Worm (Caenorhabditis elegans) whole organism, mixed stage, embryonic: Measurements from ENCODE around the gene F56D6.19.

Source experiments
- blmp-1 ChIP-seq: fragments of 150-350 bp; optimal IDR thresholded peaks from 2 replicates; lab custom pipeline; 2014; ENCODE audit warnings: missing biosample characterization, missing genetic modification characterization
- ham-2 ChIP-seq: fragments of 200-800 bp; sonication (Bioruptor generic); optimal IDR thresholded peaks from 2 replicates; lab custom pipeline; 2018; ENCODE audit warnings: mild to moderate bottlenecking, missing genetic modification characterization, missing compliant biosample characterization
- lsy-2 ChIP-seq: fragments of 150-350 bp; optimal IDR thresholded peaks from 2 replicates; lab custom pipeline; 2014; ENCODE audit warnings: missing biosample characterization, missing genetic modification characterization

ce11 chrIV:3869875-3870274, 44.7 kb upstream of the F56D6.19 start:
- TF ChIP-seq ham-2 (GFP tag; lab: Kevin White, UChicago): no peak
- TF ChIP-seq lsy-2 (tag; lab: Kevin White, UChicago): no peak
- TF ChIP-seq blmp-1 (tag; lab: Kevin White, UChicago): no peak
